Worm (Caenorhabditis elegans) whole organism, midembryonic: Measurements from ENCODE around the gene C54F6.12.

ENCODE experiments used
- T22C8.4 ChIP-seq: fragments of 200-800 bp; sonication (Bioruptor generic); IDR thresholded peaks from 2 replicates; pipeline ENCODE4 v1.3.6; 2022; ENCODE audit warnings: missing genetic modification characterization, missing compliant biosample characterization
- cog-1 ChIP-seq: sonication (generic microtip); optimal IDR thresholded peaks from 2 replicates; lab custom pipeline; 2016; ENCODE audit warnings: missing genetic modification characterization, missing compliant biosample characterization
- flt-1 ChIP-seq: fragments of 200-800 bp; sonication (Bioruptor generic); IDR thresholded peaks from 2 replicates; pipeline ENCODE4 v1.3.6; 2022; ENCODE audit warnings: missing genetic modification characterization, missing compliant biosample characterization
- klf-2 ChIP-seq: fragments of 200-800 bp; sonication (Bioruptor generic); conservative IDR thresholded peaks from 2 replicates; pipeline ENCODE4 v1.3.6; 2022; ENCODE audit warnings: missing genetic modification reagents, missing genetic modification characterization, missing compliant biosample characterization
- med-1 ChIP-seq: sonication (generic microtip); optimal IDR thresholded peaks from 2 replicates; lab custom pipeline; 2017; ENCODE audit warnings: missing genetic modification characterization, mild to moderate bottlenecking, missing compliant biosample characterization, antibody characterized with exemption, missing genetic modification reagents; ENCODE audit not compliant: insufficient read depth
- ref-1 ChIP-seq: fragments of 200-800 bp; sonication (Bioruptor generic); conservative IDR thresholded peaks from 2 replicates; pipeline ENCODE4 v1.3.6; 2022; ENCODE audit warnings: missing genetic modification reagents, missing genetic modification characterization, missing compliant biosample characterization
- tab-1 ChIP-seq: fragments of 200-800 bp; sonication (Bioruptor generic); IDR thresholded peaks from 2 replicates; pipeline ENCODE4 v1.3.6; 2022; ENCODE audit warnings: missing genetic modification characterization, missing compliant biosample characterization
- ztf-23 ChIP-seq: fragments of 200-800 bp; sonication (Bioruptor generic); IDR thresholded peaks from 2 replicates; pipeline ENCODE4 v1.3.6; 2022; ENCODE audit warnings: missing genetic modification reagents, missing genetic modification characterization, missing compliant biosample characterization
- ztf-29 ChIP-seq: fragments of 200-800 bp; sonication (Bioruptor generic); IDR thresholded peaks from 2 replicates; pipeline ENCODE4 v1.3.6; 2022; ENCODE audit warnings: missing genetic modification reagents, missing genetic modification characterization, missing compliant biosample characterization

Gene C54F6.12

ce11 chrV:7551821-7552220 is 13.9 kb upstream of the C54F6.12 start, which contains the start of gene F19F10.3:
Gene F19F10.3 (plus strand): TSS chrV:7552121.
- TF ChIP-seq T22C8.4 (GFP tag; lab: Robert Waterston, UW) = no peak
- no peak for TF ChIP-seq cog-1
- TF ChIP-seq flt-1 (GFP tag; lab: Robert Waterston, UW) = no peak
- no peak for TF ChIP-seq ztf-23
- TF ChIP-seq tab-1 (GFP tag; lab: Robert Waterston, UW) = no peak
- TF ChIP-seq med-1 = no peak
- no peak for TF ChIP-seq ztf-29
- TF ChIP-seq klf-2 = no peak
- TF ChIP-seq ref-1 (GFP tag; lab: Robert Waterston, UW) = no peak

ce11 chrV:7548499-7548898 is 10.6 kb upstream of the C54F6.12 start:
- TF ChIP-seq ztf-23 (peak; percentile 81), klf-2 (peak; percentile 59; the same call in 1 of the 2 replicates), flt-1 (GFP tag; lab: Robert Waterston, UW) (peak; percentile 89), tab-1 (GFP tag; lab: Robert Waterston, UW) (peak; percentile 79)

- no peak for TF ChIP-seq T22C8.4 (GFP tag; lab: Robert Waterston, UW)
- TF ChIP-seq tab-1 (GFP tag; lab: Robert Waterston, UW) = no peak
- TF ChIP-seq klf-2 = no peak
- TF ChIP-seq flt-1 (GFP tag; lab: Robert Waterston, UW) = no peak
These were observed 10.1 kb upstream of the C54F6.12 start for ce11 chrV:7548017-7548416.

- TF ChIP-seq ztf-29 (no peak), T22C8.4 (GFP tag; lab: Robert Waterston, UW) (no peak), ref-1 (GFP tag; lab: Robert Waterston, UW) (no peak), tab-1 (GFP tag; lab: Robert Waterston, UW) (no peak), flt-1 (GFP tag; lab: Robert Waterston, UW) (no peak), cog-1 (no peak)
These were observed 9.6 kb upstream of the C54F6.12 start, which contains the start of gene ftn-1 for ce11 chrV:7547479-7547878. Gene ftn-1 (minus strand): TSS chrV:7547579.

- TF ChIP-seq T22C8.4 (GFP tag; lab: Robert Waterston, UW) (no peak), ref-1 (GFP tag; lab: Robert Waterston, UW) (no peak), tab-1 (GFP tag; lab: Robert Waterston, UW) (no peak), flt-1 (GFP tag; lab: Robert Waterston, UW) (no peak), cog-1 (no peak), med-1 (no peak), klf-2 (no peak), ztf-23 (no peak), ztf-29 (no peak)
These were observed 7.3 kb upstream of the C54F6.12 start, which contains the start of the genes C54F6.19 and nhx-3 for ce11 chrV:7545187-7545586. Gene C54F6.19 (plus strand): TSS chrV:7545487. Gene nhx-3 (minus strand): TSS chrV:7545523.

ce11 chrV:7543728-7544127 is 5.8 kb upstream of the C54F6.12 start:
- no peak for TF ChIP-seq klf-2

ce11 chrV:7539015-7539414 is 1.1 kb upstream of the C54F6.12 start, which contains the start of gene srh-268:
Gene srh-268 (plus strand): TSS chrV:7539315.
- TF ChIP-seq cog-1 (no peak), flt-1 (GFP tag; lab: Robert Waterston, UW) (no peak), ztf-23 (no peak), med-1 (no peak), ref-1 (GFP tag; lab: Robert Waterston, UW) (no peak), tab-1 (GFP tag; lab: Robert Waterston, UW) (no peak), klf-2 (no peak), ztf-29 (no peak), T22C8.4 (GFP tag; lab: Robert Waterston, UW) (no peak)

ce11 chrV:7532947-7533346 is 5.0 kb downstream of the C54F6.12 start, which contains the start of gene C54F6.3:
Gene C54F6.3 (plus strand): TSS chrV:7533247.
- no peak for TF ChIP-seq tab-1 (GFP tag; lab: Robert Waterston, UW)
- TF ChIP-seq klf-2 = no peak
- no peak for TF ChIP-seq ztf-23
- TF ChIP-seq cog-1 = no peak
- no peak for TF ChIP-seq med-1
- TF ChIP-seq flt-1 (GFP tag; lab: Robert Waterston, UW) = no peak
- no peak for TF ChIP-seq ztf-29
- no peak for TF ChIP-seq T22C8.4 (GFP tag; lab: Robert Waterston, UW)
- no peak for TF ChIP-seq ref-1 (GFP tag; lab: Robert Waterston, UW)

ce11 chrV:7529840-7530239 is 8.1 kb downstream of the C54F6.12 start, which contains the start of gene swt-2:
Gene swt-2 (plus strand): TSS chrV:7530140.
- no peak for TF ChIP-seq T22C8.4 (GFP tag; lab: Robert Waterston, UW)
- no peak for TF ChIP-seq ref-1 (GFP tag; lab: Robert Waterston, UW)
- TF ChIP-seq ztf-23 = no peak
- no peak for TF ChIP-seq cog-1
- no peak for TF ChIP-seq flt-1 (GFP tag; lab: Robert Waterston, UW)
- TF ChIP-seq tab-1 (GFP tag; lab: Robert Waterston, UW) = no peak
- TF ChIP-seq med-1 = no peak
- TF ChIP-seq klf-2 = no peak
- TF ChIP-seq ztf-29 = no peak

ce11 chrV:7528816-7529215 is 9.1 kb downstream of the C54F6.12 start, which contains the start of gene C54F6.5:
Gene C54F6.5 (plus strand): TSS chrV:7529116.
- TF ChIP-seq med-1 = no peak
- TF ChIP-seq ztf-23 = no peak
- TF ChIP-seq tab-1 (GFP tag; lab: Robert Waterston, UW) = no peak
- TF ChIP-seq ztf-29 = no peak
- TF ChIP-seq ref-1 (GFP tag; lab: Robert Waterston, UW) = no peak
- no peak for TF ChIP-seq cog-1
- TF ChIP-seq klf-2 = no peak
- no peak for TF ChIP-seq flt-1 (GFP tag; lab: Robert Waterston, UW)

ce11 chrV:7527153-7527552 is 10.8 kb downstream of the C54F6.12 start, which contains the start of gene C54F6.17:
Gene C54F6.17 (plus strand): TSS chrV:7527453.
- TF ChIP-seq klf-2 (no peak), ref-1 (GFP tag; lab: Robert Waterston, UW) (no peak), ztf-29 (no peak), cog-1 (no peak), ztf-23 (no peak), flt-1 (GFP tag; lab: Robert Waterston, UW) (no peak), tab-1 (GFP tag; lab: Robert Waterston, UW) (no peak), T22C8.4 (GFP tag; lab: Robert Waterston, UW) (no peak), med-1 (no peak)
